Fruit fly (Drosophila melanogaster) whole organism, adult: ENCODE results near the gene tna.

Source experiments
- CG11617 ChIP-seq: fragments of 200-800 bp; sonication (Bioruptor generic); optimal IDR thresholded peaks from 2 replicates; lab custom pipeline; 2017; ENCODE audit warnings: mild to moderate bottlenecking, missing biosample characterization, missing genetic modification reagents, missing genetic modification characterization
- CG14711 ChIP-seq: fragments of 200-800 bp; sonication (Bioruptor generic); optimal IDR thresholded peaks from 2 replicates; lab custom pipeline; 2018; ENCODE audit warnings: missing biosample characterization, mild to moderate bottlenecking, missing genetic modification characterization, moderate library complexity
- CG1620 ChIP-seq: fragments of 200-800 bp; sonication (Bioruptor generic); optimal IDR thresholded peaks from 2 replicates; lab custom pipeline; 2016; ENCODE audit warnings: missing biosample characterization, missing genetic modification characterization
- CG33017 ChIP-seq: fragments of 200-800 bp; sonication (Bioruptor generic); optimal IDR thresholded peaks from 2 replicates; lab custom pipeline; 2018; ENCODE audit warnings: missing biosample characterization, mild to moderate bottlenecking, missing genetic modification characterization, moderate library complexity
- CG5204 ChIP-seq: fragments of 200-800 bp; sonication (Bioruptor generic); optimal IDR thresholded peaks from 2 replicates; lab custom pipeline; 2016; ENCODE audit warnings: missing biosample characterization, missing genetic modification characterization
- CG7045 ChIP-seq: fragments of 200-800 bp; sonication (Bioruptor generic); optimal IDR thresholded peaks from 2 replicates; lab custom pipeline; 2017; ENCODE audit warnings: missing biosample characterization, mild to moderate bottlenecking, missing genetic modification characterization
- CG7101 ChIP-seq: fragments of 200-800 bp; sonication (Bioruptor generic); optimal IDR thresholded peaks from 2 replicates; lab custom pipeline; 2018; ENCODE audit warnings: missing biosample characterization, mild to moderate bottlenecking, missing genetic modification characterization, moderate library complexity
- Clk ChIP-seq: fragments of 200-800 bp; sonication (Bioruptor generic); optimal IDR thresholded peaks from 2 replicates; lab custom pipeline; 2017; ENCODE audit warnings: missing biosample characterization, missing genetic modification characterization
- Crg-1 ChIP-seq: fragments of 200-800 bp; sonication (Bioruptor generic); optimal IDR thresholded peaks from 2 replicates; lab custom pipeline; 2016; ENCODE audit warnings: missing biosample characterization, missing genetic modification characterization
- bab1 ChIP-seq: fragments of 200-800 bp; sonication (Bioruptor generic); optimal IDR thresholded peaks from 3 replicates; lab custom pipeline; 2019; ENCODE audit warnings: missing biosample characterization, mild to moderate bottlenecking, missing genetic modification characterization, moderate library complexity
- cnc ChIP-seq, 2 experiments: fragments of >200 bp; optimal IDR thresholded peaks; 2 replicates each; lab custom pipeline; 2017
- kay ChIP-seq: fragments of 200-800 bp; sonication (Bioruptor generic); peaks from one replicate; lab custom pipeline; 2016; ENCODE audit warnings: missing biosample characterization, missing genetic modification characterization, borderline replicate concordance
- ovo ChIP-seq: fragments of 200-800 bp; sonication (Bioruptor generic); optimal IDR thresholded peaks from 2 replicates; lab custom pipeline; 2016; ENCODE audit warnings: missing biosample characterization, missing genetic modification characterization
- pad ChIP-seq: fragments of 200-800 bp; sonication (Bioruptor generic); optimal IDR thresholded peaks from 3 replicates; lab custom pipeline; 2017; ENCODE audit warnings: missing biosample characterization, missing genetic modification characterization, mild to moderate bottlenecking, moderate library complexity, missing genetic modification reagents

- no peak for TF ChIP-seq CG1620 (GFP tag; lab: Kevin White, UChicago)
- no peak for TF ChIP-seq CG7101 (tag; lab: Kevin White, UChicago)
- no peak for TF ChIP-seq bab1 (GFP tag; lab: Kevin White, UChicago)
- no peak for TF ChIP-seq CG5204 (GFP tag; lab: Kevin White, UChicago)
- no peak for TF ChIP-seq CG33017 (tag; lab: Kevin White, UChicago)
- TF ChIP-seq CG7045 (GFP tag; lab: Kevin White, UChicago) = no peak
- no peak for TF ChIP-seq CG14711 (tag; lab: Kevin White, UChicago)
- no peak for TF ChIP-seq pad (GFP tag; lab: Kevin White, UChicago)
- no peak for TF ChIP-seq cnc (optimal IDR thresholded peaks at IDR 0.05; lab: Kevin White, UChicago)
- peak; percentile 53 for TF ChIP-seq kay (GFP tag; lab: Kevin White, UChicago)
- TF ChIP-seq CG11617 = no peak
- TF ChIP-seq ovo = no peak
- TF ChIP-seq Clk (GFP tag; lab: Kevin White, UChicago) = no peak
- TF ChIP-seq Crg-1 (GFP tag; lab: Kevin White, UChicago) = no peak
Observed at dm6 chr3L:10862544-10863474, 27.5 kb downstream of the tna start.
